Worm (Caenorhabditis elegans) whole organism, late embryonic: ENCODE measurements around the gene abhd-3.1.

Experiments
- C38D4.7 ChIP-seq: fragments of 200-800 bp; sonication (Bioruptor generic); optimal IDR thresholded peaks from 2 replicates; lab custom pipeline; 2018; ENCODE audit warnings: mild to moderate bottlenecking, missing genetic modification characterization, moderate library complexity, missing compliant biosample characterization
- lin-11 ChIP-seq: fragments of 200-800 bp; sonication (Bioruptor generic); optimal IDR thresholded peaks from 2 replicates; lab custom pipeline; 2018; ENCODE audit warnings: mild to moderate bottlenecking, missing genetic modification characterization, missing compliant biosample characterization
- nhr-232 ChIP-seq: sonication (generic microtip); optimal IDR thresholded peaks from 2 replicates; lab custom pipeline; 2016; ENCODE audit warnings: missing genetic modification characterization, missing compliant biosample characterization
- ref-2 ChIP-seq: sonication (generic microtip); optimal IDR thresholded peaks from 2 replicates; lab custom pipeline; 2016; ENCODE audit warnings: missing genetic modification characterization, missing compliant biosample characterization

DNA sequence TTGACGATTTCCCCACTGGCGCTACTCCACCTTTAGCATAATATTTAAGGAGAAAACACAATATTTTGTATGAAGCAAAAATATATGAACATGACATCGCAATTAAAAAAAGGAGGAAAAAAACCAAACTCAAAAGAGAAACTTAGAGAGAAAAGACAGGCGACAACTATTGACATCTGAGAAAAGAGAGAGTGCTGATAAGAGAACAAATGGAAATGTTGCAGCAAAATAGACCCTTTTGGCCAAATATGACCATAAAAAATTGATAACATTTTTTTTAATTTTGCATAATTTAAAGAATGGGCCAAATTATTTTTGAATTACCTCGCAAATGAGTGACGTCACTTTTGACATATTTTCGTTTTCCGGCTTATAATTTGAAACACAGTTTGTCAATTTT is 39.4 kb downstream of the abhd-3.1 start:
- TF ChIP-seq ref-2 (tag; lab: Kevin White, UChicago), result no peak
- TF ChIP-seq nhr-232 (tag; lab: Kevin White, UChicago), result no peak
- TF ChIP-seq C38D4.7 (GFP tag; lab: Kevin White, UChicago), result no peak
- no peak for TF ChIP-seq lin-11 (tag; lab: Kevin White, UChicago)
